Fruit fly (Drosophila melanogaster) whole organism, pupa: ENCODE results near the gene Cp38.

Source experiments
- CG10348 ChIP-seq: fragments of 200-800 bp; sonication (Bioruptor generic); IDR thresholded peaks from 2 replicates; pipeline ENCODE4 v1.3.6; 2022; ENCODE audit warnings: missing biosample characterization, missing genetic modification characterization
- CG12605 ChIP-seq: fragments of 200-800 bp; sonication (Bioruptor generic); IDR thresholded peaks from 2 replicates; pipeline ENCODE4 v1.3.6; 2022; ENCODE audit warnings: missing biosample characterization, missing genetic modification characterization
- CG14655 ChIP-seq: fragments of 200-800 bp; sonication (Bioruptor generic); optimal IDR thresholded peaks from 3 replicates; lab custom pipeline; 2017; ENCODE audit warnings: mild to moderate bottlenecking, missing biosample characterization, missing genetic modification reagents, missing genetic modification characterization
- CG15710 ChIP-seq: fragments of 200-800 bp; sonication (Bioruptor generic); optimal IDR thresholded peaks from 2 replicates; lab custom pipeline; 2018; ENCODE audit warnings: missing biosample characterization, mild to moderate bottlenecking, missing genetic modification characterization, moderate library complexity
- CG17806 ChIP-seq: fragments of 200-800 bp; sonication (Bioruptor generic); optimal IDR thresholded peaks from 2 replicates; lab custom pipeline; 2018; ENCODE audit warnings: missing biosample characterization, mild to moderate bottlenecking, missing genetic modification characterization, moderate library complexity
- CG32121 ChIP-seq: fragments of 200-800 bp; sonication (Bioruptor generic); IDR thresholded peaks from 2 replicates; pipeline ENCODE4 v1.3.6; 2022; ENCODE audit warnings: missing biosample characterization, missing genetic modification characterization
- CG8301 ChIP-seq: fragments of 200-800 bp; sonication (Bioruptor generic); optimal IDR thresholded peaks from 2 replicates; lab custom pipeline; 2018; ENCODE audit warnings: missing biosample characterization, mild to moderate bottlenecking, missing genetic modification characterization
- CG9948 ChIP-seq: fragments of 200-800 bp; sonication (Bioruptor generic); optimal IDR thresholded peaks from 2 replicates; lab custom pipeline; 2018; ENCODE audit warnings: missing biosample characterization, mild to moderate bottlenecking, missing genetic modification characterization, moderate library complexity
- D1 ChIP-seq: fragments of 200-800 bp; sonication (Bioruptor generic); optimal IDR thresholded peaks from 2 replicates; lab custom pipeline; 2018; ENCODE audit warnings: missing biosample characterization, mild to moderate bottlenecking, missing genetic modification characterization, moderate library complexity
- EcR ChIP-seq: fragments of 200-800 bp; sonication (Bioruptor generic); optimal IDR thresholded peaks from 3 replicates; lab custom pipeline; 2019; ENCODE audit warnings: missing biosample characterization, missing genetic modification characterization, mild to moderate bottlenecking, moderate library complexity, missing genetic modification reagents
- Ets98B ChIP-seq: fragments of 200-800 bp; sonication (Bioruptor generic); IDR thresholded peaks from 2 replicates; pipeline ENCODE4 v1.3.6; 2022; ENCODE audit warnings: missing biosample characterization, missing genetic modification characterization
- Pif1B ChIP-seq: fragments of 200-800 bp; sonication (Bioruptor generic); optimal IDR thresholded peaks from 3 replicates; lab custom pipeline; 2016; ENCODE audit warnings: missing biosample characterization, missing genetic modification characterization
- fd96Ca ChIP-seq: fragments of 200-800 bp; sonication (Bioruptor generic); IDR thresholded peaks from 3 replicates; pipeline ENCODE4 v1.3.6; 2022; ENCODE audit warnings: missing biosample characterization, missing genetic modification characterization
- gl ChIP-seq: fragments of 200-800 bp; sonication (Bioruptor generic); optimal IDR thresholded peaks from 2 replicates; lab custom pipeline; 2018; ENCODE audit warnings: missing biosample characterization, mild to moderate bottlenecking, missing genetic modification characterization

dm6 chrX:8523572-8524155, 42.0 kb downstream of the Cp38 start:
- TF ChIP-seq Ets98B (GFP tag; lab: Robert Waterston, UW) (no peak), EcR (GFP tag; lab: Kevin White, UChicago) (no peak), CG17806 (tag; lab: Kevin White, UChicago) (no peak), CG9948 (tag; lab: Kevin White, UChicago) (no peak), D1 (tag; lab: Kevin White, UChicago) (no peak), fd96Ca (GFP tag; lab: Robert Waterston, UW) (no peak), CG10348 (GFP tag; lab: Robert Waterston, UW) (no peak), CG15710 (no peak), Pif1B (GFP tag; lab: Kevin White, UChicago) (no peak), CG32121 (GFP tag; lab: Robert Waterston, UW) (no peak), CG14655 (GFP tag; lab: Kevin White, UChicago) (no peak), CG12605 (no peak), gl (no peak), CG8301 (no peak)
